ENCODE assay signal across 1 fruit fly cellular context in genomic region chr2L:3827406-3828133, dm6.
TF ChIP-seq lines count a peak whose summit lies in the region.

No protein-coding gene starts in this region.

TF ChIP-seq in whole organism, embryonic, 481 proteins besides CTCF, POLR2A, EP300 and RAD21 (continued from another document and continues in another):
- TF ChIP-seq CG12942 (GFP tag; optimal IDR thresholded peaks at IDR 0.05; lab: Kevin White, UChicago) (peak; percentile 43), Neu2 (GFP tag; optimal IDR thresholded peaks at IDR 0.05; lab: Kevin White, UChicago; ENCODE audit: borderline replicate concordance) (peak; percentile 57), Hsf (GFP tag; optimal IDR thresholded peaks at IDR 0.05; lab: Kevin White, UChicago) (peak; percentile 65), pita (GFP tag; optimal IDR thresholded peaks at IDR 0.05; lab: Kevin White, UChicago) (no peak), ci (GFP tag; IDR thresholded peaks at IDR 0.05; lab: Robert Waterston, UW) (peak; percentile 63), HmgZ (tag; optimal IDR thresholded peaks at IDR 0.05; lab: Kevin White, UChicago) (no peak), B-H1 (GFP tag; IDR thresholded peaks at IDR 0.05; lab: Robert Waterston, UW) (no peak), fd64A (GFP tag; optimal IDR thresholded peaks at IDR 0.05; lab: Kevin White, UChicago) (no peak), HLHmδ (GFP tag; optimal IDR thresholded peaks at IDR 0.05; lab: Kevin White, UChicago) (no peak), Jarid2 (GFP tag; optimal IDR thresholded peaks at IDR 0.05; lab: Kevin White, UChicago) (no peak), z (GFP tag; IDR thresholded peaks at IDR 0.05; lab: Robert Waterston, UW) (no peak), CG31365 (tag; optimal IDR thresholded peaks at IDR 0.05; lab: Kevin White, UChicago) (no peak), otp (GFP tag; IDR thresholded peaks at IDR 0.05; lab: Robert Waterston, UW) (no peak), slou (GFP tag; optimal IDR thresholded peaks at IDR 0.05; lab: Kevin White, UChicago) (no peak), ato (GFP tag; IDR thresholded peaks at IDR 0.05; lab: Robert Waterston, UW; ENCODE audit: partially characterized antibody) (no peak), Hr39 (optimal IDR thresholded peaks at IDR 0.05; lab: Kevin White, UChicago) (no peak), CG17385 (GFP tag; optimal IDR thresholded peaks at IDR 0.05; lab: Kevin White, UChicago) (peak; percentile 40), MTF-1 (GFP tag; optimal IDR thresholded peaks at IDR 0.05; lab: Kevin White, UChicago; ENCODE audit: borderline replicate concordance) (peak; percentile 19), CG33557 (GFP tag; optimal IDR thresholded peaks at IDR 0.05; lab: Kevin White, UChicago) (peak; percentile 98), disco-r (GFP tag; optimal IDR thresholded peaks at IDR 0.05; lab: Kevin White, UChicago) (no peak), ham (GFP tag; IDR thresholded peaks at IDR 0.05; lab: Robert Waterston, UW) (no peak), dmrt99B (tag; optimal IDR thresholded peaks at IDR 0.05; lab: Kevin White, UChicago) (peak; percentile 45), Spps (tag; optimal IDR thresholded peaks at IDR 0.05; lab: Kevin White, UChicago) (peak; percentile 90), CG6272 (GFP tag; IDR thresholded peaks at IDR 0.05; lab: Robert Waterston, UW) (no peak), dimm (GFP tag; IDR thresholded peaks at IDR 0.05; lab: Robert Waterston, UW) (no peak), Nf-YB (GFP tag; optimal IDR thresholded peaks at IDR 0.05; lab: Kevin White, UChicago) (peak; percentile 71), mld (GFP tag; IDR thresholded peaks at IDR 0.05; lab: Robert Waterston, UW; ENCODE audit: partially characterized antibody) (no peak), seq (GFP tag; IDR thresholded peaks at IDR 0.05; lab: Robert Waterston, UW) (no peak), CG13624 (GFP tag; optimal IDR thresholded peaks at IDR 0.05; lab: Kevin White, UChicago) (no peak), tin (GFP tag; optimal IDR thresholded peaks at IDR 0.05; lab: Kevin White, UChicago) (peak; percentile 71), BtbVII (GFP tag; optimal IDR thresholded peaks at IDR 0.05; lab: Kevin White, UChicago) (no peak), chn (GFP tag; optimal IDR thresholded peaks at IDR 0.05; lab: Kevin White, UChicago) (peak; percentile 65), CG7372 (GFP tag; IDR thresholded peaks at IDR 0.05; lab: Robert Waterston, UW) (no peak), CG7745 (tag; optimal IDR thresholded peaks at IDR 0.05; lab: Kevin White, UChicago) (peak; percentile 69), CG9215 (GFP tag; IDR thresholded peaks at IDR 0.05; lab: Robert Waterston, UW) (no peak), CG32772 (GFP tag; IDR thresholded peaks at IDR 0.05; lab: Robert Waterston, UW) (no peak), bsh (GFP tag; optimal IDR thresholded peaks at IDR 0.05; lab: Kevin White, UChicago) (peak in 1 of 2 experiments; percentile 78), CG14710 (tag; optimal IDR thresholded peaks at IDR 0.05; lab: Kevin White, UChicago) (peak; percentile 96), CG3995 (GFP tag; optimal IDR thresholded peaks at IDR 0.05; lab: Kevin White, UChicago) (no peak), CG4707 (GFP tag; optimal IDR thresholded peaks at IDR 0.05; lab: Kevin White, UChicago) (no peak), CG3163 (GFP tag; optimal IDR thresholded peaks at IDR 0.05; lab: Kevin White, UChicago) (no peak), croc (GFP tag; conservative IDR thresholded peaks at IDR 0.05; lab: Robert Waterston, UW) (peak; percentile 77), CG32767 (GFP tag; IDR thresholded peaks at IDR 0.05; lab: Robert Waterston, UW) (0 out of 2 replicates have a peak, but pooled peaks have one; percentile 44), CG15479 (GFP tag; optimal IDR thresholded peaks at IDR 0.05; lab: Kevin White, UChicago) (peak; percentile 85), Mad (GFP tag; optimal IDR thresholded peaks at IDR 0.05; lab: Kevin White, UChicago) (peak; percentile 27), CG2202 (tag; optimal IDR thresholded peaks at IDR 0.05; lab: Kevin White, UChicago) (peak; percentile 80), fd3F (GFP tag; optimal IDR thresholded peaks at IDR 0.05; lab: Kevin White, UChicago) (no peak), Side (GFP tag; optimal IDR thresholded peaks at IDR 0.05; lab: Kevin White, UChicago) (peak; percentile 27), jing (GFP tag; optimal IDR thresholded peaks at IDR 0.05; lab: Kevin White, UChicago) (no peak), br (optimal IDR thresholded peaks at IDR 0.05; lab: Kevin White, UChicago) (no peak), Camta (GFP tag; optimal IDR thresholded peaks at IDR 0.05; lab: Kevin White, UChicago) (peak; percentile 67), fd96Cb (tag; optimal IDR thresholded peaks at IDR 0.05; lab: Kevin White, UChicago) (peak; percentile 79), BEAF-32 (GFP tag; optimal IDR thresholded peaks at IDR 0.05; lab: Kevin White, UChicago) (no peak), CG12769 (tag; optimal IDR thresholded peaks at IDR 0.05; lab: Kevin White, UChicago) (no peak), CG18619 (GFP tag; optimal IDR thresholded peaks at IDR 0.05; lab: Kevin White, UChicago) (peak; percentile 54), h (optimal IDR thresholded peaks at IDR 0.05; lab: Kevin White, UChicago) (no peak), CG12236 (GFP tag; optimal IDR thresholded peaks at IDR 0.05; lab: Kevin White, UChicago) (peak; percentile 73), H2.0 (GFP tag; IDR thresholded peaks at IDR 0.05; lab: Robert Waterston, UW) (peak; percentile 49), CG4328 (GFP tag; optimal IDR thresholded peaks at IDR 0.05; lab: Kevin White, UChicago) (peak; percentile 13), Hmx (GFP tag; optimal IDR thresholded peaks at IDR 0.05; lab: Kevin White, UChicago) (no peak), Bteb2 (GFP tag; optimal IDR thresholded peaks at IDR 0.05; lab: Kevin White, UChicago) (no peak), row (GFP tag; IDR thresholded peaks at IDR 0.05; lab: Robert Waterston, UW) (peak; percentile 74), gcm (GFP tag; optimal IDR thresholded peaks at IDR 0.05; lab: Kevin White, UChicago) (peak; percentile 91), MESR4 (GFP tag; optimal IDR thresholded peaks at IDR 0.05; lab: Kevin White, UChicago) (no peak), CG7786 (GFP tag; optimal IDR thresholded peaks at IDR 0.05; lab: Kevin White, UChicago) (no peak), CG8944 (GFP tag; optimal IDR thresholded peaks at IDR 0.05; lab: Kevin White, UChicago) (peak; percentile 18), twi (tag; optimal IDR thresholded peaks at IDR 0.05; lab: Kevin White, UChicago) (peak; percentile 85), CG17361 (GFP tag; IDR thresholded peaks at IDR 0.05; lab: Robert Waterston, UW) (peak; percentile 94), CG16863 (GFP tag; optimal IDR thresholded peaks at IDR 0.05; lab: Kevin White, UChicago) (peak; percentile 46), bbx (GFP tag; IDR thresholded peaks at IDR 0.05; lab: Robert Waterston, UW; ENCODE audit: partially characterized antibody) (no peak), hb (GFP tag; IDR thresholded peaks at IDR 0.05; lab: Robert Waterston, UW; ENCODE audit: partially characterized antibody) (no peak), CG6765 (GFP tag; optimal IDR thresholded peaks at IDR 0.05; lab: Kevin White, UChicago) (no peak), Gug (GFP tag; IDR thresholded peaks at IDR 0.05; lab: Robert Waterston, UW) (no peak), CG17328 (GFP tag; IDR thresholded peaks at IDR 0.05; lab: Robert Waterston, UW) (peak; percentile 87), Usf (GFP tag; optimal IDR thresholded peaks at IDR 0.05; lab: Kevin White, UChicago) (peak; percentile 66), ro (GFP tag; IDR thresholded peaks at IDR 0.05; lab: Robert Waterston, UW) (no peak), CG8388 (GFP tag; optimal IDR thresholded peaks at IDR 0.05; lab: Kevin White, UChicago) (peak; percentile 81), CG10979 (tag; optimal IDR thresholded peaks at IDR 0.05; lab: Kevin White, UChicago) (peak; percentile 95), al (GFP tag; IDR thresholded peaks at IDR 0.05; lab: Robert Waterston, UW) (no peak), CG2678 (tag; optimal IDR thresholded peaks at IDR 0.05; lab: Kevin White, UChicago) (no peak), zfh1 (GFP tag; IDR thresholded peaks at IDR 0.05; lab: Robert Waterston, UW) (peak; percentile 83), tna (GFP tag; IDR thresholded peaks at IDR 0.05; lab: Robert Waterston, UW; ENCODE audit: partially characterized antibody) (no peak), CG1233 (GFP tag; optimal IDR thresholded peaks at IDR 0.05; lab: Kevin White, UChicago) (peak; percentile 72), Myb (GFP tag; optimal IDR thresholded peaks at IDR 0.05; lab: Kevin White, UChicago) (peak; percentile 8), CG17612 (GFP tag; IDR thresholded peaks at IDR 0.05; lab: Robert Waterston, UW) (no peak), sd (tag; optimal IDR thresholded peaks at IDR 0.05; lab: Kevin White, UChicago) (no peak), CG30403 (GFP tag; optimal IDR thresholded peaks at IDR 0.05; lab: Kevin White, UChicago) (peak; percentile 74), sc (optimal IDR thresholded peaks at IDR 0.05; lab: Kevin White, UChicago) (no peak), sc (GFP tag; optimal IDR thresholded peaks at IDR 0.05; lab: Kevin White, UChicago) (peak; percentile 66), abd-A (tag; optimal IDR thresholded peaks at IDR 0.05; lab: Kevin White, UChicago) (no peak), CG6689 (GFP tag; IDR thresholded peaks at IDR 0.05; lab: Robert Waterston, UW) (peak; percentile 72), Atf3 (GFP tag; optimal IDR thresholded peaks at IDR 0.05; lab: Kevin White, UChicago) (peak; percentile 2), CG2116 (GFP tag; optimal IDR thresholded peaks at IDR 0.05; lab: Kevin White, UChicago) (peak; percentile 51), Sry-β (GFP tag; optimal IDR thresholded peaks at IDR 0.05; lab: Kevin White, UChicago) (peak; percentile 13), chm (GFP tag; IDR thresholded peaks at IDR 0.05; lab: Robert Waterston, UW) (peak; percentile 65; the same call in 1 of the 2 replicates), CG10366 (GFP tag; IDR thresholded peaks at IDR 0.05; lab: Robert Waterston, UW) (0 out of 2 replicates have a peak, but pooled peaks have one; percentile 7), CkIIα-i1 (GFP tag; IDR thresholded peaks at IDR 0.05; lab: Robert Waterston, UW) (no peak), CG17912 (GFP tag; optimal IDR thresholded peaks at IDR 0.05; lab: Kevin White, UChicago) (no peak), ttk (GFP tag; IDR thresholded peaks at IDR 0.05; lab: Robert Waterston, UW) (no peak), CG31388 (GFP tag; optimal IDR thresholded peaks at IDR 0.05; lab: Kevin White, UChicago) (peak; percentile 10), CG1529 (GFP tag; optimal IDR thresholded peaks at IDR 0.05; lab: Kevin White, UChicago) (peak; percentile 76), ken (GFP tag; IDR thresholded peaks at IDR 0.05; lab: Robert Waterston, UW) (peak; percentile 46; the same call in 2 of the 3 replicates), gt (GFP tag; IDR thresholded peaks at IDR 0.05; lab: Robert Waterston, UW) (no peak), Dip3 (GFP tag; optimal IDR thresholded peaks at IDR 0.05; lab: Kevin White, UChicago) (no peak), esg (GFP tag; conservative IDR thresholded peaks at IDR 0.05; lab: Robert Waterston, UW) (0 out of 2 replicates have a peak, but pooled peaks have one; percentile 29), Awh (GFP tag; IDR thresholded peaks at IDR 0.05; lab: Robert Waterston, UW) (no peak), Stat92E (GFP tag; optimal IDR thresholded peaks at IDR 0.05; lab: Kevin White, UChicago) (peak in 1 of 3 experiments; percentile 87), CG17802 (tag; optimal IDR thresholded peaks at IDR 0.05; lab: Kevin White, UChicago) (no peak), NC2α (GFP tag; optimal IDR thresholded peaks at IDR 0.05; lab: Kevin White, UChicago) (peak; percentile 38), Atf6 (GFP tag; IDR thresholded peaks at IDR 0.05; lab: Robert Waterston, UW) (no peak), chif (GFP tag; optimal IDR thresholded peaks at IDR 0.05; lab: Kevin White, UChicago) (peak; percentile 48 to 82), CG10267 (tag; optimal IDR thresholded peaks at IDR 0.05; lab: Kevin White, UChicago) (peak; percentile 91), CG9817 (tag; optimal IDR thresholded peaks at IDR 0.05; lab: Kevin White, UChicago) (no peak), HmgD (GFP tag; optimal IDR thresholded peaks at IDR 0.05; lab: Kevin White, UChicago) (no peak), HLH54F (GFP tag; optimal IDR thresholded peaks at IDR 0.05; lab: Kevin White, UChicago) (peak; percentile 21), CG4404 (GFP tag; IDR thresholded peaks at IDR 0.05; lab: Robert Waterston, UW) (peak; percentile 94), slp2 (GFP tag; optimal IDR thresholded peaks at IDR 0.05; lab: Kevin White, UChicago) (peak; percentile 38), zen2 (GFP tag; IDR thresholded peaks at IDR 0.05; lab: Robert Waterston, UW; ENCODE audit: partially characterized antibody) (no peak), CG11085 (GFP tag; IDR thresholded peaks at IDR 0.05; lab: Robert Waterston, UW) (no peak), Lim3 (GFP tag; IDR thresholded peaks at IDR 0.05; lab: Robert Waterston, UW) (no peak), CG18476 (GFP tag; optimal IDR thresholded peaks at IDR 0.05; lab: Kevin White, UChicago) (peak; percentile 36), Dip2 (GFP tag; IDR thresholded peaks at IDR 0.05; lab: Robert Waterston, UW) (no peak), C15 (GFP tag; IDR thresholded peaks at IDR 0.05; lab: Robert Waterston, UW) (no peak), Tbp (GFP tag; optimal IDR thresholded peaks at IDR 0.05; lab: Kevin White, UChicago) (no peak), CoRest (tag; optimal IDR thresholded peaks at IDR 0.05; lab: Kevin White, UChicago) (peak; percentile 86), Fer2 (tag; optimal IDR thresholded peaks at IDR 0.05; lab: Kevin White, UChicago) (no peak), CG15514 (GFP tag; optimal IDR thresholded peaks at IDR 0.05; lab: Kevin White, UChicago) (no peak), Oaz (GFP tag; IDR thresholded peaks at IDR 0.05; lab: Robert Waterston, UW) (no peak), sim (GFP tag; IDR thresholded peaks at IDR 0.05; lab: Robert Waterston, UW) (peak; percentile 70), PHDP (tag; optimal IDR thresholded peaks at IDR 0.05; lab: Kevin White, UChicago) (no peak), CG1024 (GFP tag; IDR thresholded peaks at IDR 0.05; lab: Robert Waterston, UW) (peak; percentile 53; the same call in 1 of the 2 replicates), Mes4 (GFP tag; optimal IDR thresholded peaks at IDR 0.05; lab: Kevin White, UChicago) (peak; percentile 16), p53 (GFP tag; optimal IDR thresholded peaks at IDR 0.05; lab: Kevin White, UChicago) (no peak), ATbp (GFP tag; optimal IDR thresholded peaks at IDR 0.05; lab: Kevin White, UChicago) (no peak), nom (GFP tag; optimal IDR thresholded peaks at IDR 0.05; lab: Kevin White, UChicago) (no peak), yki (optimal IDR thresholded peaks at IDR 0.05; lab: Kevin White, UChicago) (no peak)
